Fruit fly (Drosophila melanogaster): Measurements from ENCODE around the gene Neb-cGP.

Gene Neb-cGP

dm6 chrX:10478443-10479368, 18.2 kb downstream of the Neb-cGP start, which contains the start of the genes CG2887 and PPP4R2r (continued):
- TF ChIP-seq en (GFP tag; optimal IDR thresholded peaks at IDR 0.05) = no peak
- peak; percentile 88 for TF ChIP-seq hbn (GFP tag; IDR thresholded peaks at IDR 0.05; ENCODE audit: partially characterized antibody)
- no peak for TF ChIP-seq grau (tag; optimal IDR thresholded peaks at IDR 0.05)
- TF ChIP-seq sob (GFP tag; IDR thresholded peaks at IDR 0.05) = no peak
- no peak for TF ChIP-seq wor (GFP tag; IDR thresholded peaks at IDR 0.05)
- no peak for TF ChIP-seq CG12104 (GFP tag; optimal IDR thresholded peaks at IDR 0.05)
- TF ChIP-seq pfk (GFP tag; optimal IDR thresholded peaks at IDR 0.05) = no peak
- TF ChIP-seq pan (optimal IDR thresholded peaks at IDR 0.05) = no peak
- TF ChIP-seq pan (GFP tag; optimal IDR thresholded peaks at IDR 0.05 in 1 of 2, IDR thresholded peaks at IDR 0.05 in 1 of 2) = no peak
- TF ChIP-seq BtbVII (GFP tag; optimal IDR thresholded peaks at IDR 0.05) = no peak
- peak; percentile 29 for TF ChIP-seq CG15601 (tag; optimal IDR thresholded peaks at IDR 0.05)
- no peak for TF ChIP-seq CG16815 (GFP tag; optimal IDR thresholded peaks at IDR 0.05)
- no peak for TF ChIP-seq dan (GFP tag; IDR thresholded peaks at IDR 0.05)
- no peak for TF ChIP-seq dpn (GFP tag; optimal IDR thresholded peaks at IDR 0.05)
- peak; percentile 58; the same call in 1 of the 3 replicates for TF ChIP-seq CG34422 (GFP tag; IDR thresholded peaks at IDR 0.05)
- no peak for TF ChIP-seq dati (GFP tag; IDR thresholded peaks at IDR 0.05)
- TF ChIP-seq Ptx1 (GFP tag; IDR thresholded peaks at IDR 0.05) = no peak
- peak; percentile 46 for TF ChIP-seq sqz (GFP tag; optimal IDR thresholded peaks at IDR 0.05)
- peak; percentile 19 for TF ChIP-seq pho (GFP tag; optimal IDR thresholded peaks at IDR 0.05)
- no peak for TF ChIP-seq CG7271 (tag; optimal IDR thresholded peaks at IDR 0.05)
- peak; percentile 94 for TF ChIP-seq bbx (GFP tag; IDR thresholded peaks at IDR 0.05; ENCODE audit: partially characterized antibody)
- peak; percentile 38 for TF ChIP-seq CG14710 (tag; optimal IDR thresholded peaks at IDR 0.05)
- no peak for TF ChIP-seq Eip74EF (GFP tag; optimal IDR thresholded peaks at IDR 0.05)
- TF ChIP-seq CG3838 (GFP tag; optimal IDR thresholded peaks at IDR 0.05) = no peak
- no peak for TF ChIP-seq CG8089 (GFP tag; optimal IDR thresholded peaks at IDR 0.05)
- no peak for TF ChIP-seq lola (GFP tag; optimal IDR thresholded peaks at IDR 0.05)
- no peak for TF ChIP-seq CG17568 (GFP tag; optimal IDR thresholded peaks at IDR 0.05)
- peak; percentile 35 for TF ChIP-seq phol (tag; optimal IDR thresholded peaks at IDR 0.05)
- TF ChIP-seq CG9932 (GFP tag; IDR thresholded peaks at IDR 0.05) = peak; percentile 38; the same call in 1 of the 2 replicates
- no peak for TF ChIP-seq br (optimal IDR thresholded peaks at IDR 0.05)
- no peak for TF ChIP-seq oc (tag; optimal IDR thresholded peaks at IDR 0.05)
- TF ChIP-seq pita (GFP tag; optimal IDR thresholded peaks at IDR 0.05) = no peak
- no peak for TF ChIP-seq CG10274 (GFP tag; optimal IDR thresholded peaks at IDR 0.05)
- no peak for TF ChIP-seq CG8944 (GFP tag; optimal IDR thresholded peaks at IDR 0.05)
- TF ChIP-seq Trl (optimal IDR thresholded peaks at IDR 0.05) = peak; percentile 3 to 26
- no peak for TF ChIP-seq Trl (GFP tag; optimal IDR thresholded peaks at IDR 0.05)
- no peak for TF ChIP-seq Hr78 (GFP tag; optimal IDR thresholded peaks at IDR 0.05)
- no peak for TF ChIP-seq crc (GFP tag; optimal IDR thresholded peaks at IDR 0.05)
- peak; percentile 93 for TF ChIP-seq BEAF-32 (GFP tag; optimal IDR thresholded peaks at IDR 0.05)
- TF ChIP-seq cas (GFP tag; IDR thresholded peaks at IDR 0.05) = no peak
- TF ChIP-seq pzg (GFP tag; optimal IDR thresholded peaks at IDR 0.05) = peak; percentile 93
- TF ChIP-seq CG2116 (GFP tag; optimal IDR thresholded peaks at IDR 0.05) = peak; percentile 95
- TF ChIP-seq Oli (tag; optimal IDR thresholded peaks at IDR 0.05) = no peak
- TF ChIP-seq CG8359 (GFP tag; optimal IDR thresholded peaks at IDR 0.05; ENCODE audit: borderline replicate concordance) = no peak
- TF ChIP-seq crol (GFP tag; IDR thresholded peaks at IDR 0.05) = 0 out of 2 replicates have a peak, but pooled peaks have one; percentile 9
- 0 out of 2 replicates have a peak, but pooled peaks have one; percentile 8 for TF ChIP-seq onecut (GFP tag; IDR thresholded peaks at IDR 0.05)
- TF ChIP-seq scrt (GFP tag; optimal IDR thresholded peaks at IDR 0.05) = no peak
- no peak for TF ChIP-seq CG14965 (GFP tag; optimal IDR thresholded peaks at IDR 0.05; ENCODE audit: borderline replicate concordance)
